Fruit fly (Drosophila melanogaster) whole organism, embryonic: ENCODE results near the gene Gclm.

Source experiments
- CG10462 ChIP-seq: fragments of 200-800 bp; sonication (Bioruptor generic); optimal IDR thresholded peaks from 2 replicates; lab custom pipeline; 2016; ENCODE audit warnings: missing biosample characterization, missing genetic modification characterization
- CG1233 ChIP-seq: fragments of 200-800 bp; sonication (Bioruptor generic); optimal IDR thresholded peaks from 4 replicates; lab custom pipeline; 2018; ENCODE audit warnings: missing biosample characterization, mild to moderate bottlenecking, missing genetic modification characterization
- CG13296 ChIP-seq: fragments of 200-800 bp; sonication (Bioruptor generic); optimal IDR thresholded peaks from 3 replicates; lab custom pipeline; 2018; ENCODE audit warnings: missing biosample characterization, mild to moderate bottlenecking, missing genetic modification characterization
- CG14965 ChIP-seq: fragments of 200-800 bp; sonication (Bioruptor generic); optimal IDR thresholded peaks from 2 replicates; lab custom pipeline; 2016; ENCODE audit warnings: missing biosample characterization, missing genetic modification characterization, borderline replicate concordance
- CG15011 ChIP-seq: fragments of 200-800 bp; sonication (Bioruptor generic); optimal IDR thresholded peaks from 3 replicates; lab custom pipeline; 2018; ENCODE audit warnings: missing biosample characterization, mild to moderate bottlenecking, missing genetic modification characterization
- CG16779 ChIP-seq: fragments of 200-800 bp; sonication (Bioruptor generic); IDR thresholded peaks from 2 replicates; pipeline ENCODE4 v1.3.6; 2022; ENCODE audit warnings: missing biosample characterization, missing genetic modification characterization
- CG17328 ChIP-seq: fragments of 200-800 bp; sonication (Bioruptor generic); IDR thresholded peaks from 2 replicates; pipeline ENCODE4 v1.3.6; 2022; ENCODE audit warnings: missing biosample characterization, missing genetic modification characterization
- CG17361 ChIP-seq: fragments of 200-800 bp; sonication (Bioruptor generic); IDR thresholded peaks from 3 replicates; pipeline ENCODE4 v1.3.6; 2022; ENCODE audit warnings: missing biosample characterization, missing genetic modification characterization
- CG4730 ChIP-seq: fragments of 200-800 bp; sonication (Bioruptor generic); IDR thresholded peaks from 2 replicates; pipeline ENCODE4 v1.3.6; 2022; ENCODE audit warnings: missing biosample characterization, missing genetic modification characterization
- CG6254 ChIP-seq: fragments of 200-800 bp; sonication (Bioruptor generic); optimal IDR thresholded peaks from 3 replicates; lab custom pipeline; 2017; ENCODE audit warnings: mild to moderate bottlenecking, missing biosample characterization, missing genetic modification reagents, missing genetic modification characterization
- CG7372 ChIP-seq: fragments of 200-800 bp; sonication (Bioruptor generic); IDR thresholded peaks from 2 replicates; pipeline ENCODE4 v1.3.6; 2022; ENCODE audit warnings: missing biosample characterization, missing genetic modification characterization
- CG7745 ChIP-seq: fragments of 200-800 bp; sonication (Bioruptor generic); optimal IDR thresholded peaks from 2 replicates; lab custom pipeline; 2018; ENCODE audit warnings: missing biosample characterization, mild to moderate bottlenecking, missing genetic modification characterization, moderate library complexity
- CG8478 ChIP-seq: fragments of >200 bp; optimal IDR thresholded peaks from 2 replicates; lab custom pipeline; 2018
- CG9817 ChIP-seq: fragments of 200-800 bp; sonication (Bioruptor generic); optimal IDR thresholded peaks from 2 replicates; lab custom pipeline; 2018; ENCODE audit warnings: missing biosample characterization, mild to moderate bottlenecking, missing genetic modification characterization, moderate library complexity
- Camta ChIP-seq: fragments of 200-800 bp; sonication (Bioruptor generic); optimal IDR thresholded peaks from 2 replicates; lab custom pipeline; 2016; ENCODE audit warnings: missing biosample characterization, missing genetic modification characterization
- D ChIP-seq, 2 experiments: fragments of 200-800 bp in 1 of 2; fragments of >200 bp in 1 of 2; sonication (Bioruptor generic) in 1 of 2; optimal IDR thresholded peaks; 2 replicates in 1 of 2; 3 replicates in 1 of 2; lab custom pipeline; 2017; ENCODE audit warnings: mild to moderate bottlenecking in 1 of 2, missing biosample characterization in 1 of 2, missing genetic modification characterization in 1 of 2, missing genetic modification reagents in 1 of 2
- Dbx ChIP-seq: fragments of 200-800 bp; sonication (Bioruptor generic); IDR thresholded peaks from 3 replicates; pipeline ENCODE4 v1.3.6; 2022; ENCODE audit warnings: missing biosample characterization, missing genetic modification characterization
- Deaf1 ChIP-seq: fragments of 200-800 bp; optimal IDR thresholded peaks from 3 replicates; lab custom pipeline; 2019; ENCODE audit warnings: missing biosample characterization, mild to moderate bottlenecking, missing genetic modification characterization, moderate library complexity
- Dip2 ChIP-seq: fragments of 200-800 bp; sonication (Bioruptor generic); IDR thresholded peaks from 2 replicates; pipeline ENCODE4 v1.3.6; 2022; ENCODE audit warnings: missing biosample characterization, missing genetic modification characterization
- H15 ChIP-seq: fragments of 200-800 bp; sonication (Bioruptor generic); IDR thresholded peaks from 3 replicates; pipeline ENCODE4 v1.3.6; 2022; ENCODE audit warnings: missing biosample characterization, missing genetic modification characterization
- HLH4C ChIP-seq: fragments of 200-800 bp; sonication (Bioruptor generic); IDR thresholded peaks from 3 replicates; pipeline ENCODE4 v1.3.6; 2022; ENCODE audit warnings: missing biosample characterization, missing genetic modification characterization; ENCODE audit not compliant: partially characterized antibody
- NFAT ChIP-seq: fragments of 200-800 bp; sonication (Bioruptor generic); IDR thresholded peaks from 2 replicates; pipeline ENCODE4 v1.3.6; 2022; ENCODE audit warnings: missing biosample characterization, missing genetic modification characterization
- Nf-YA ChIP-seq: fragments of 200-800 bp; sonication (Bioruptor generic); IDR thresholded peaks from 2 replicates; pipeline ENCODE4 v1.3.6; 2022; ENCODE audit warnings: missing biosample characterization, missing genetic modification characterization
- Nf-YB ChIP-seq: fragments of 200-800 bp; sonication (Bioruptor generic); optimal IDR thresholded peaks from 3 replicates; lab custom pipeline; 2019; ENCODE audit warnings: missing biosample characterization, mild to moderate bottlenecking, missing genetic modification characterization, moderate library complexity
- Scr ChIP-seq: fragments of 200-800 bp; sonication (Bioruptor generic); IDR thresholded peaks from 2 replicates; pipeline ENCODE4 v1.3.6; 2022; ENCODE audit warnings: missing biosample characterization, missing genetic modification characterization; ENCODE audit not compliant: partially characterized antibody
- Side ChIP-seq: fragments of 200-800 bp; sonication (Bioruptor generic); optimal IDR thresholded peaks from 2 replicates; lab custom pipeline; 2016; ENCODE audit warnings: missing biosample characterization, missing genetic modification characterization
- Spps ChIP-seq: fragments of 200-800 bp; sonication (Bioruptor generic); optimal IDR thresholded peaks from 2 replicates; lab custom pipeline; 2018; ENCODE audit warnings: missing biosample characterization, mild to moderate bottlenecking, missing genetic modification characterization
- Trl ChIP-seq, 3 experiments: fragments of >200 bp in 2 of 3; fragments of 200-800 bp in 1 of 3; sonication (Bioruptor generic) in 1 of 3; optimal IDR thresholded peaks; 2 replicates in 1 of 3; 3 replicates in 2 of 3; lab custom pipeline; 2016 to 2017; ENCODE audit warnings: missing biosample characterization in 1 of 3, missing genetic modification characterization in 1 of 3
- ara ChIP-seq: fragments of 200-800 bp; sonication (Bioruptor generic); IDR thresholded peaks from 2 replicates; pipeline ENCODE4 v1.3.6; 2022; ENCODE audit warnings: missing biosample characterization, missing genetic modification characterization
- az2 ChIP-seq: fragments of 200-800 bp; sonication (Bioruptor generic); optimal IDR thresholded peaks from 3 replicates; lab custom pipeline; 2016; ENCODE audit warnings: missing biosample characterization, missing genetic modification characterization
- bbx ChIP-seq: fragments of 200-800 bp; sonication (Bioruptor generic); IDR thresholded peaks from 2 replicates; pipeline ENCODE4 v1.3.6; 2022; ENCODE audit warnings: missing biosample characterization, missing genetic modification characterization; ENCODE audit not compliant: partially characterized antibody
- caup ChIP-seq: fragments of 200-800 bp; sonication (Bioruptor generic); optimal IDR thresholded peaks from 3 replicates; lab custom pipeline; 2017; ENCODE audit warnings: missing biosample characterization, mild to moderate bottlenecking, missing genetic modification characterization, moderate library complexity; ENCODE audit not compliant: severe bottlenecking
- chif ChIP-seq, 2 experiments: fragments of 200-800 bp; sonication (Bioruptor generic); optimal IDR thresholded peaks; 3 replicates each; lab custom pipeline; 2016; ENCODE audit warnings: missing biosample characterization in 2 of 2, missing genetic modification characterization in 2 of 2
- da ChIP-seq: fragments of 200-800 bp; sonication (Bioruptor generic); optimal IDR thresholded peaks from 2 replicates; lab custom pipeline; 2016; ENCODE audit warnings: missing biosample characterization, missing genetic modification characterization
- dmrt99B ChIP-seq: fragments of 200-800 bp; sonication (Bioruptor generic); optimal IDR thresholded peaks from 2 replicates; lab custom pipeline; 2018; ENCODE audit warnings: missing biosample characterization, mild to moderate bottlenecking, missing genetic modification characterization, moderate library complexity
- esg ChIP-seq: fragments of 200-800 bp; sonication (Bioruptor generic); conservative IDR thresholded peaks from 2 replicates; pipeline ENCODE4 v1.3.6; 2022; ENCODE audit warnings: missing biosample characterization, missing genetic modification characterization
- fd64A ChIP-seq: fragments of 200-800 bp; sonication (Bioruptor generic); optimal IDR thresholded peaks from 3 replicates; lab custom pipeline; 2018; ENCODE audit warnings: missing biosample characterization, mild to moderate bottlenecking, missing genetic modification characterization
- gcm ChIP-seq: fragments of 200-800 bp; sonication (Bioruptor generic); optimal IDR thresholded peaks from 2 replicates; lab custom pipeline; 2019; ENCODE audit warnings: missing biosample characterization, mild to moderate bottlenecking, missing genetic modification characterization, moderate library complexity
- gsb-n ChIP-seq: fragments of 200-800 bp; sonication (Bioruptor generic); optimal IDR thresholded peaks from 3 replicates; lab custom pipeline; 2018; ENCODE audit warnings: missing biosample characterization, mild to moderate bottlenecking, missing genetic modification characterization
- maf-S ChIP-seq: fragments of 200-800 bp; sonication (Bioruptor generic); optimal IDR thresholded peaks from 2 replicates; lab custom pipeline; 2016; ENCODE audit warnings: missing biosample characterization, missing genetic modification characterization
- oc ChIP-seq: fragments of 200-800 bp; sonication (Bioruptor generic); optimal IDR thresholded peaks from 2 replicates; lab custom pipeline; 2018; ENCODE audit warnings: missing biosample characterization, mild to moderate bottlenecking, missing genetic modification characterization, moderate library complexity
- org-1 ChIP-seq: fragments of 200-800 bp; sonication (Bioruptor generic); optimal IDR thresholded peaks from 2 replicates; lab custom pipeline; 2017; ENCODE audit warnings: missing biosample characterization, missing genetic modification characterization
- pb ChIP-seq: fragments of 200-800 bp; sonication (Bioruptor generic); optimal IDR thresholded peaks from 3 replicates; lab custom pipeline; 2016; ENCODE audit warnings: missing biosample characterization, missing genetic modification characterization
- peb ChIP-seq: fragments of 200-800 bp; sonication (Bioruptor generic); IDR thresholded peaks from 2 replicates; pipeline ENCODE4 v1.3.6; 2022; ENCODE audit warnings: missing biosample characterization, missing genetic modification characterization
- prd ChIP-seq, 3 experiments: fragments of >200 bp in 2 of 3; fragments of 200-800 bp in 1 of 3; sonication (Bioruptor generic) in 1 of 3; optimal IDR thresholded peaks in 2 of 3; IDR thresholded peaks in 1 of 3; 2 replicates in 2 of 3; 3 replicates in 1 of 3; pipeline versions ENCODE4 v1.3.6 to Lab custom; 2017 to 2022; ENCODE audit warnings: missing biosample characterization in 1 of 3, missing genetic modification characterization in 1 of 3
- pzg ChIP-seq: fragments of 200-800 bp; sonication (Bioruptor generic); optimal IDR thresholded peaks from 3 replicates; lab custom pipeline; 2018; ENCODE audit warnings: missing biosample characterization, mild to moderate bottlenecking, missing genetic modification characterization, moderate library complexity
- sens ChIP-seq: fragments of 200-800 bp; sonication (Bioruptor generic); peaks from one replicate; lab custom pipeline; 2016; ENCODE audit warnings: missing biosample characterization, missing genetic modification characterization
- slou ChIP-seq: fragments of 200-800 bp; sonication (Bioruptor generic); optimal IDR thresholded peaks from 3 replicates; lab custom pipeline; 2016; ENCODE audit warnings: missing biosample characterization, missing genetic modification characterization
- tup ChIP-seq: fragments of 200-800 bp; sonication (Bioruptor generic); optimal IDR thresholded peaks from 2 replicates; lab custom pipeline; 2016; ENCODE audit warnings: missing biosample characterization, mild to moderate bottlenecking, missing genetic modification characterization, moderate library complexity
- yki ChIP-seq: fragments of >200 bp; optimal IDR thresholded peaks from 3 replicates; lab custom pipeline; 2018
- zfh1 ChIP-seq: fragments of 200-800 bp; sonication (Bioruptor generic); IDR thresholded peaks from 3 replicates; pipeline ENCODE4 v1.3.6; 2022; ENCODE audit warnings: missing biosample characterization, missing genetic modification characterization

The Gclm gene

DNA sequence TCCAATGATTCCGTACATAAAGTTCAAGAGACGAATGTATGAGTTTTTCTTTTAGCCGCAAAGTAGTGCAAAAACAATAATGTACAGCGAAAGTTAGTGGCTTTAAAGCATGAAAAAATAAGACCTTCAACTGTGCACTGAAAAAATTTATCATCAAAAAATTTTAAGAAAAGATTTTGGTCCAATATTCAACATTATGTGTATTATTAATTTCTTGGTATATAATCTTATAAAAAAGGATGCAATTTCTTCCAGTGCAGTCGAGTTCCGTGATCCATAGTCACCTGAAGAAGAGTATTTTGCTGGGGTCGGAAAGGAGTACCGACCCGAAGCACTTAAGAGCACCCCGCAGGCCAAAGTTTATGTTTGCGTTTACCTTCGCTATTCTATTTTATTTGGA is 17.7 kb downstream of the Gclm start (continued):
- no peak for TF ChIP-seq org-1 (GFP tag; lab: Kevin White, UChicago)
- no peak for TF ChIP-seq HLH4C (GFP tag; lab: Robert Waterston, UW)
- peak; percentile 58 for TF ChIP-seq CG17328 (GFP tag; lab: Robert Waterston, UW)
- TF ChIP-seq peb (GFP tag; lab: Robert Waterston, UW), result 0 out of 2 replicates have a peak, but pooled peaks have one; percentile 9
- no peak for TF ChIP-seq slou (GFP tag; lab: Kevin White, UChicago)
- no peak for TF ChIP-seq CG10462 (GFP tag; lab: Kevin White, UChicago)
- TF ChIP-seq yki (lab: Kevin White, UChicago), result no peak
- TF ChIP-seq bbx (GFP tag; lab: Robert Waterston, UW), result no peak
- TF ChIP-seq CG7372 (GFP tag; lab: Robert Waterston, UW), result no peak
- TF ChIP-seq sens (GFP tag; lab: Kevin White, UChicago), result peak; percentile 47
- no peak for TF ChIP-seq Nf-YB (GFP tag; lab: Kevin White, UChicago)
- no peak for TF ChIP-seq oc (tag; lab: Kevin White, UChicago)
- peak; percentile 32 for TF ChIP-seq az2 (GFP tag; lab: Kevin White, UChicago)
- no peak for TF ChIP-seq D (optimal IDR thresholded peaks at IDR 0.05; lab: Kevin White, UChicago)
- TF ChIP-seq D (GFP tag; optimal IDR thresholded peaks at IDR 0.05; lab: Kevin White, UChicago), result no peak
- no peak for TF ChIP-seq H15 (GFP tag; lab: Robert Waterston, UW)
- no peak for TF ChIP-seq CG15011 (GFP tag; lab: Kevin White, UChicago)
- TF ChIP-seq Dbx (GFP tag; lab: Robert Waterston, UW), result no peak
- TF ChIP-seq gcm (GFP tag; lab: Kevin White, UChicago), result no peak
- TF ChIP-seq caup (GFP tag; lab: Kevin White, UChicago), result no peak
- no peak for TF ChIP-seq NFAT (GFP tag; lab: Robert Waterston, UW)
- TF ChIP-seq chif (GFP tag; optimal IDR thresholded peaks at IDR 0.05; lab: Kevin White, UChicago), result no peak
- no peak for TF ChIP-seq CG9817 (tag; lab: Kevin White, UChicago)
- no peak for TF ChIP-seq zfh1 (GFP tag; lab: Robert Waterston, UW)
- no peak for TF ChIP-seq gsb-n
- no peak for TF ChIP-seq maf-S (GFP tag; lab: Kevin White, UChicago)
- no peak for TF ChIP-seq ara
- TF ChIP-seq CG13296 (GFP tag; lab: Kevin White, UChicago), result no peak
- no peak for TF ChIP-seq prd (optimal IDR thresholded peaks at IDR 0.05; lab: Kevin White, UChicago)
- peak; percentile 61; the same call in 2 of the 3 replicates for TF ChIP-seq prd (GFP tag; IDR thresholded peaks at IDR 0.05; lab: Robert Waterston, UW)
- TF ChIP-seq fd64A (GFP tag; lab: Kevin White, UChicago), result no peak
- no peak for TF ChIP-seq tup (GFP tag; lab: Kevin White, UChicago)
- TF ChIP-seq Dip2 (GFP tag; lab: Robert Waterston, UW), result no peak
- TF ChIP-seq Nf-YA (GFP tag; lab: Robert Waterston, UW), result no peak; the same call in 1 of the 2 replicates
- no peak for TF ChIP-seq CG16779 (GFP tag; lab: Robert Waterston, UW)
- 0 out of 3 replicates have a peak, but pooled peaks have one; percentile 22 for TF ChIP-seq CG17361 (GFP tag; lab: Robert Waterston, UW)
- TF ChIP-seq pb (GFP tag; lab: Kevin White, UChicago), result no peak
- no peak for TF ChIP-seq CG7745 (tag; lab: Kevin White, UChicago)
- TF ChIP-seq esg, result peak; percentile 59
- no peak for TF ChIP-seq dmrt99B
- no peak for TF ChIP-seq Side (GFP tag; lab: Kevin White, UChicago)
- no peak for TF ChIP-seq da
- no peak for TF ChIP-seq CG14965 (GFP tag; lab: Kevin White, UChicago)
- no peak for TF ChIP-seq Camta (GFP tag; lab: Kevin White, UChicago)
- TF ChIP-seq pzg, result no peak
- no peak for TF ChIP-seq CG4730 (GFP tag; lab: Robert Waterston, UW)
- TF ChIP-seq CG6254 (GFP tag; lab: Kevin White, UChicago), result no peak
- TF ChIP-seq Deaf1 (tag; lab: Kevin White, UChicago), result no peak
- no peak for TF ChIP-seq Trl (optimal IDR thresholded peaks at IDR 0.05; lab: Kevin White, UChicago)
- TF ChIP-seq Trl (GFP tag; optimal IDR thresholded peaks at IDR 0.05; lab: Kevin White, UChicago), result peak; percentile 9
- no peak for TF ChIP-seq Scr (GFP tag; lab: Robert Waterston, UW)
- no peak for TF ChIP-seq CG8478 (lab: Kevin White, UChicago)
- no peak for TF ChIP-seq Spps
- TF ChIP-seq CG1233 (GFP tag; lab: Kevin White, UChicago), result no peak
